Fruit fly (Drosophila melanogaster) whole organism, prepupa: ENCODE results near the gene CG14374.

Experiments
- CG10669 ChIP-seq: fragments of 200-800 bp; sonication (Bioruptor generic); optimal IDR thresholded peaks from 3 replicates; lab custom pipeline; 2018; ENCODE audit warnings: missing biosample characterization, mild to moderate bottlenecking, missing genetic modification characterization, moderate library complexity
- CG11294 ChIP-seq: fragments of 200-800 bp; sonication (Bioruptor generic); IDR thresholded peaks from 2 replicates; pipeline ENCODE4 v1.3.6; 2022; ENCODE audit warnings: missing biosample characterization, missing genetic modification characterization
- CG34406 ChIP-seq: fragments of 200-800 bp; sonication (Bioruptor generic); optimal IDR thresholded peaks from 3 replicates; lab custom pipeline; 2016; ENCODE audit warnings: missing biosample characterization, missing genetic modification characterization
- CG4318 ChIP-seq: fragments of 200-800 bp; sonication (Bioruptor generic); optimal IDR thresholded peaks from 3 replicates; lab custom pipeline; 2017; ENCODE audit warnings: missing biosample characterization, mild to moderate bottlenecking, missing genetic modification characterization
- CG6163 ChIP-seq: fragments of 200-800 bp; sonication (Bioruptor generic); IDR thresholded peaks from 3 replicates; pipeline ENCODE4 v1.3.6; 2022; ENCODE audit warnings: missing biosample characterization, missing genetic modification characterization
- CG7368 ChIP-seq: fragments of 200-800 bp; sonication (Bioruptor generic); optimal IDR thresholded peaks from 3 replicates; lab custom pipeline; 2016; ENCODE audit warnings: missing biosample characterization, missing genetic modification characterization
- Sox102F ChIP-seq: fragments of 200-800 bp; sonication (Bioruptor generic); optimal IDR thresholded peaks from 2 replicates; lab custom pipeline; 2016; ENCODE audit warnings: missing biosample characterization, mild to moderate bottlenecking, missing genetic modification characterization
- fd59A ChIP-seq: fragments of 200-800 bp; sonication (Bioruptor generic); optimal IDR thresholded peaks from 2 replicates; lab custom pipeline; 2017; ENCODE audit warnings: missing biosample characterization, mild to moderate bottlenecking, missing genetic modification characterization, missing genetic modification reagents
- lz ChIP-seq: fragments of 200-800 bp; sonication (Bioruptor generic); optimal IDR thresholded peaks from 3 replicates; lab custom pipeline; 2016; ENCODE audit warnings: missing biosample characterization, missing genetic modification characterization
- net ChIP-seq: fragments of 200-800 bp; sonication (Bioruptor generic); optimal IDR thresholded peaks from 3 replicates; lab custom pipeline; 2016; ENCODE audit warnings: missing biosample characterization, missing genetic modification characterization
- spab ChIP-seq: fragments of 200-800 bp; sonication (Bioruptor generic); optimal IDR thresholded peaks from 2 replicates; lab custom pipeline; 2017; ENCODE audit warnings: missing biosample characterization, mild to moderate bottlenecking, missing genetic modification characterization, missing genetic modification reagents
- vri ChIP-seq: fragments of 200-800 bp; sonication (Bioruptor generic); optimal IDR thresholded peaks from 3 replicates; lab custom pipeline; 2016; ENCODE audit warnings: missing biosample characterization, mild to moderate bottlenecking, missing genetic modification characterization

- TF ChIP-seq fd59A (GFP tag; lab: Kevin White, UChicago) (no peak), lz (GFP tag; lab: Kevin White, UChicago) (peak; percentile 3), CG11294 (GFP tag; lab: Robert Waterston, UW) (no peak), CG10669 (GFP tag; lab: Kevin White, UChicago) (no peak), CG34406 (no peak), CG7368 (no peak), CG6163 (GFP tag; lab: Robert Waterston, UW) (no peak), Sox102F (GFP tag; lab: Kevin White, UChicago) (no peak), CG4318 (no peak), net (GFP tag; lab: Kevin White, UChicago) (no peak), vri (GFP tag; lab: Kevin White, UChicago) (no peak), spab (GFP tag; lab: Kevin White, UChicago) (no peak)
These were observed 6.1 kb upstream of the CG14374 start, which contains the start of gene Dpm3 for dm6 chr3R:13403032-13403459.
